Fruit fly (Drosophila melanogaster) whole organism, embryonic: Measurements from ENCODE around the gene CG9107.

ENCODE experiments used
- Ada2b ChIP-seq: fragments of 200-800 bp; sonication (Bioruptor generic); IDR thresholded peaks from 2 replicates; pipeline ENCODE4 v1.3.6; 2022; ENCODE audit warnings: missing biosample characterization, missing genetic modification characterization
- Atf6 ChIP-seq: fragments of 200-800 bp; sonication (Bioruptor generic); IDR thresholded peaks from 2 replicates; pipeline ENCODE4 v1.3.6; 2022; ENCODE audit warnings: missing biosample characterization, missing genetic modification characterization
- Bteb2 ChIP-seq: fragments of 200-800 bp; sonication (Bioruptor generic); optimal IDR thresholded peaks from 2 replicates; lab custom pipeline; 2016; ENCODE audit warnings: missing biosample characterization, missing genetic modification characterization
- C15 ChIP-seq: fragments of 200-800 bp; sonication (Bioruptor generic); IDR thresholded peaks from 3 replicates; pipeline ENCODE4 v1.3.6; 2022; ENCODE audit warnings: missing biosample characterization, missing genetic modification characterization
- CG10462 ChIP-seq: fragments of 200-800 bp; sonication (Bioruptor generic); optimal IDR thresholded peaks from 2 replicates; lab custom pipeline; 2016; ENCODE audit warnings: missing biosample characterization, missing genetic modification characterization
- CG10543 ChIP-seq: fragments of 200-800 bp; sonication (Bioruptor generic); optimal IDR thresholded peaks from 3 replicates; lab custom pipeline; 2017; ENCODE audit warnings: missing biosample characterization, mild to moderate bottlenecking, missing genetic modification characterization, moderate library complexity
- CG12236 ChIP-seq: fragments of 200-800 bp; sonication (Bioruptor generic); optimal IDR thresholded peaks from 2 replicates; lab custom pipeline; 2016; ENCODE audit warnings: missing biosample characterization, missing genetic modification characterization
- CG12744 ChIP-seq: fragments of 200-800 bp; sonication (Bioruptor generic); optimal IDR thresholded peaks from 2 replicates; lab custom pipeline; 2016; ENCODE audit warnings: missing biosample characterization, missing genetic modification characterization
- CG13296 ChIP-seq: fragments of 200-800 bp; sonication (Bioruptor generic); optimal IDR thresholded peaks from 3 replicates; lab custom pipeline; 2018; ENCODE audit warnings: missing biosample characterization, mild to moderate bottlenecking, missing genetic modification characterization
- CG14441 ChIP-seq: fragments of 200-800 bp; sonication (Bioruptor generic); IDR thresholded peaks from 2 replicates; pipeline ENCODE4 v1.3.6; 2022; ENCODE audit warnings: missing biosample characterization, missing genetic modification characterization
- CG14965 ChIP-seq: fragments of 200-800 bp; sonication (Bioruptor generic); optimal IDR thresholded peaks from 2 replicates; lab custom pipeline; 2016; ENCODE audit warnings: missing biosample characterization, missing genetic modification characterization, borderline replicate concordance
- CG15696 ChIP-seq: fragments of 200-800 bp; sonication (Bioruptor generic); optimal IDR thresholded peaks from 2 replicates; lab custom pipeline; 2019; ENCODE audit warnings: missing biosample characterization, mild to moderate bottlenecking, missing genetic modification characterization, moderate library complexity
- CG17361 ChIP-seq: fragments of 200-800 bp; sonication (Bioruptor generic); IDR thresholded peaks from 3 replicates; pipeline ENCODE4 v1.3.6; 2022; ENCODE audit warnings: missing biosample characterization, missing genetic modification characterization
- CG17829 ChIP-seq: fragments of 200-800 bp; optimal IDR thresholded peaks from 2 replicates; lab custom pipeline; 2019; ENCODE audit warnings: missing biosample characterization, mild to moderate bottlenecking, missing genetic modification characterization, moderate library complexity
- CG17912 ChIP-seq: fragments of 200-800 bp; sonication (Bioruptor generic); optimal IDR thresholded peaks from 2 replicates; lab custom pipeline; 2018; ENCODE audit warnings: missing biosample characterization, mild to moderate bottlenecking, missing genetic modification characterization
- CG18619 ChIP-seq: fragments of 200-800 bp; sonication (Bioruptor generic); optimal IDR thresholded peaks from 3 replicates; lab custom pipeline; 2017; ENCODE audit warnings: missing biosample characterization, mild to moderate bottlenecking, missing genetic modification characterization
- CG2129 ChIP-seq: fragments of 200-800 bp; sonication (Bioruptor generic); IDR thresholded peaks from 2 replicates; pipeline ENCODE4 v1.3.6; 2022; ENCODE audit warnings: missing biosample characterization, missing genetic modification characterization; ENCODE audit not compliant: partially characterized antibody
- CG31224 ChIP-seq: fragments of 200-800 bp; sonication (Bioruptor generic); IDR thresholded peaks from 2 replicates; pipeline ENCODE4 v1.3.6; 2022; ENCODE audit warnings: missing biosample characterization, missing genetic modification characterization
- CG3163 ChIP-seq: fragments of 200-800 bp; sonication (Bioruptor generic); optimal IDR thresholded peaks from 3 replicates; lab custom pipeline; 2016; ENCODE audit warnings: missing biosample characterization, missing genetic modification characterization
- CG33213 ChIP-seq: fragments of 200-800 bp; sonication (Bioruptor generic); optimal IDR thresholded peaks from 3 replicates; lab custom pipeline; 2016; ENCODE audit warnings: missing biosample characterization, missing genetic modification characterization
- CG3847 ChIP-seq: fragments of 200-800 bp; sonication (Bioruptor generic); IDR thresholded peaks from 2 replicates; pipeline ENCODE4 v1.3.6; 2022; ENCODE audit warnings: missing biosample characterization, missing genetic modification characterization
- CG4282 ChIP-seq: fragments of 200-800 bp; sonication (Bioruptor generic); optimal IDR thresholded peaks from 2 replicates; lab custom pipeline; 2016; ENCODE audit warnings: missing biosample characterization, missing genetic modification characterization
- CG4360 ChIP-seq: fragments of 200-800 bp; sonication (Bioruptor generic); IDR thresholded peaks from 2 replicates; pipeline ENCODE4 v1.3.6; 2022; ENCODE audit warnings: missing biosample characterization, missing genetic modification characterization
- CG6813 ChIP-seq: fragments of 200-800 bp; sonication (Bioruptor generic); optimal IDR thresholded peaks from 2 replicates; lab custom pipeline; 2017; ENCODE audit warnings: missing biosample characterization, missing genetic modification characterization, mild to moderate bottlenecking, moderate library complexity, missing genetic modification reagents
- CG6854 ChIP-seq: fragments of 200-800 bp; sonication (Bioruptor generic); optimal IDR thresholded peaks from 3 replicates; lab custom pipeline; 2017; ENCODE audit warnings: missing biosample characterization, mild to moderate bottlenecking, missing genetic modification characterization
- CG7372 ChIP-seq: fragments of 200-800 bp; sonication (Bioruptor generic); IDR thresholded peaks from 2 replicates; pipeline ENCODE4 v1.3.6; 2022; ENCODE audit warnings: missing biosample characterization, missing genetic modification characterization
- Dp ChIP-seq: fragments of 200-800 bp; sonication (Bioruptor generic); optimal IDR thresholded peaks from 2 replicates; lab custom pipeline; 2018; ENCODE audit warnings: missing biosample characterization, mild to moderate bottlenecking, missing genetic modification characterization, moderate library complexity
- Fer2 ChIP-seq: fragments of 200-800 bp; sonication (Bioruptor generic); optimal IDR thresholded peaks from 2 replicates; lab custom pipeline; 2018; ENCODE audit warnings: missing biosample characterization, mild to moderate bottlenecking, missing genetic modification characterization, moderate library complexity
- Hr3 ChIP-seq: fragments of 200-800 bp; sonication (Bioruptor generic); optimal IDR thresholded peaks from 3 replicates; lab custom pipeline; 2016; ENCODE audit warnings: missing biosample characterization, missing genetic modification characterization
- NK7.1 ChIP-seq: fragments of 200-800 bp; sonication (Bioruptor generic); optimal IDR thresholded peaks from 3 replicates; lab custom pipeline; 2016; ENCODE audit warnings: missing biosample characterization, missing genetic modification characterization
- Opbp ChIP-seq: fragments of 200-800 bp; sonication (Bioruptor generic); IDR thresholded peaks from 3 replicates; pipeline ENCODE4 v1.3.6; 2022; ENCODE audit warnings: missing biosample characterization, missing genetic modification characterization; ENCODE audit not compliant: partially characterized antibody
- Ptx1 ChIP-seq: fragments of 200-800 bp; sonication (Bioruptor generic); IDR thresholded peaks from 2 replicates; pipeline ENCODE4 v1.3.6; 2022; ENCODE audit warnings: missing biosample characterization, missing genetic modification characterization
- Sox100B ChIP-seq: fragments of 200-800 bp; sonication (Bioruptor generic); optimal IDR thresholded peaks from 3 replicates; lab custom pipeline; 2018; ENCODE audit warnings: missing biosample characterization, mild to moderate bottlenecking, missing genetic modification characterization
- amos ChIP-seq: fragments of 200-800 bp; sonication (Bioruptor generic); IDR thresholded peaks from 2 replicates; pipeline ENCODE4 v1.3.6; 2022; ENCODE audit warnings: missing biosample characterization, missing genetic modification characterization; ENCODE audit not compliant: partially characterized antibody
- bowl ChIP-seq: fragments of 200-800 bp; sonication (Bioruptor generic); IDR thresholded peaks from 2 replicates; pipeline ENCODE4 v1.3.6; 2022; ENCODE audit warnings: missing biosample characterization, missing genetic modification characterization
- cas ChIP-seq: fragments of 200-800 bp; sonication (Bioruptor generic); IDR thresholded peaks from 2 replicates; pipeline ENCODE4 v1.3.6; 2022; ENCODE audit warnings: missing biosample characterization, missing genetic modification characterization
- cg ChIP-seq: fragments of 200-800 bp; sonication (Bioruptor generic); optimal IDR thresholded peaks from 3 replicates; lab custom pipeline; 2019; ENCODE audit warnings: missing biosample characterization, mild to moderate bottlenecking, missing genetic modification characterization, moderate library complexity
- chm ChIP-seq: fragments of 200-800 bp; sonication (Bioruptor generic); IDR thresholded peaks from 2 replicates; pipeline ENCODE4 v1.3.6; 2022; ENCODE audit warnings: missing biosample characterization, missing genetic modification characterization
- esg ChIP-seq: fragments of 200-800 bp; sonication (Bioruptor generic); conservative IDR thresholded peaks from 2 replicates; pipeline ENCODE4 v1.3.6; 2022; ENCODE audit warnings: missing biosample characterization, missing genetic modification characterization
- gce ChIP-seq: fragments of 200-800 bp; sonication (Bioruptor generic); IDR thresholded peaks from 3 replicates; pipeline ENCODE4 v1.3.6; 2022; ENCODE audit warnings: missing biosample characterization, missing genetic modification characterization
- gcm2 ChIP-seq: fragments of 200-800 bp; sonication (Bioruptor generic); optimal IDR thresholded peaks from 2 replicates; lab custom pipeline; 2016; ENCODE audit warnings: missing biosample characterization, missing genetic modification characterization
- grn ChIP-seq: fragments of 200-800 bp; sonication (Bioruptor generic); optimal IDR thresholded peaks from 3 replicates; lab custom pipeline; 2017; ENCODE audit warnings: missing biosample characterization, missing genetic modification characterization
- nmo ChIP-seq: fragments of 200-800 bp; sonication (Bioruptor generic); optimal IDR thresholded peaks from 2 replicates; lab custom pipeline; 2018; ENCODE audit warnings: missing biosample characterization, mild to moderate bottlenecking, missing genetic modification characterization, moderate library complexity
- otp ChIP-seq: fragments of 200-800 bp; sonication (Bioruptor generic); IDR thresholded peaks from 3 replicates; pipeline ENCODE4, ENCODE4 v1.3.6; 2022; ENCODE audit warnings: missing biosample characterization, missing genetic modification characterization
- pan ChIP-seq, 4 experiments: fragments of >200 bp in 3 of 4; fragments of 200-800 bp in 1 of 4; sonication (Bioruptor generic) in 1 of 4; optimal IDR thresholded peaks in 3 of 4; IDR thresholded peaks in 1 of 4; 2 replicates each; pipeline versions ENCODE4 v1.3.6 to Lab custom; 2017 to 2022; ENCODE audit warnings: missing biosample characterization in 2 of 4, missing genetic modification characterization in 2 of 4, mixed read lengths in 1 of 4
- pzg ChIP-seq: fragments of 200-800 bp; sonication (Bioruptor generic); optimal IDR thresholded peaks from 3 replicates; lab custom pipeline; 2018; ENCODE audit warnings: missing biosample characterization, mild to moderate bottlenecking, missing genetic modification characterization, moderate library complexity
- ro ChIP-seq: fragments of 200-800 bp; sonication (Bioruptor generic); IDR thresholded peaks from 2 replicates; pipeline ENCODE4 v1.3.6; 2022; ENCODE audit warnings: missing biosample characterization, missing genetic modification characterization
- stwl ChIP-seq: fragments of 200-800 bp; sonication (Bioruptor generic); optimal IDR thresholded peaks from 3 replicates; lab custom pipeline; 2018; ENCODE audit warnings: missing biosample characterization, mild to moderate bottlenecking, missing genetic modification characterization, moderate library complexity
- tin ChIP-seq: fragments of 200-800 bp; sonication (Bioruptor generic); optimal IDR thresholded peaks from 3 replicates; lab custom pipeline; 2016; ENCODE audit warnings: missing biosample characterization, missing genetic modification characterization
- z ChIP-seq: fragments of 200-800 bp; sonication (Bioruptor generic); IDR thresholded peaks from 3 replicates; pipeline ENCODE4 v1.3.6; 2022; ENCODE audit warnings: missing biosample characterization, missing genetic modification characterization

The CG9107 gene

dm6 chr2L:6065823-6066222 lies 41.5 kb upstream of the CG9107 start, which contains the start of the genes Fbw5 and CG9147 (continued):
- peak; percentile 98 for TF ChIP-seq gcm2 (GFP tag; lab: Kevin White, UChicago)
- peak; percentile 100 for TF ChIP-seq nmo (GFP tag; lab: Kevin White, UChicago)
- peak; percentile 100 for TF ChIP-seq CG18619
- TF ChIP-seq CG15696 = peak; percentile 97
- peak; percentile 52; the same call in 1 of the 2 replicates for TF ChIP-seq amos (GFP tag; lab: Robert Waterston, UW)
- TF ChIP-seq Fer2 (tag; lab: Kevin White, UChicago) = peak; percentile 97
- TF ChIP-seq Opbp (GFP tag; lab: Robert Waterston, UW) = peak; percentile 57; the same call in 2 of the 3 replicates
- peak; percentile 100 for TF ChIP-seq CG10462 (GFP tag; lab: Kevin White, UChicago)
- TF ChIP-seq CG13296 (GFP tag; lab: Kevin White, UChicago) = peak; percentile 99
- peak; percentile 99 for TF ChIP-seq Bteb2 (GFP tag; lab: Kevin White, UChicago)
- TF ChIP-seq Atf6 (GFP tag; lab: Robert Waterston, UW) = peak; percentile 100
- TF ChIP-seq grn = peak; percentile 97
- TF ChIP-seq cg (GFP tag; lab: Kevin White, UChicago) = peak; percentile 11
- TF ChIP-seq Ada2b = peak; percentile 100
- TF ChIP-seq pan (optimal IDR thresholded peaks at IDR 0.05; lab: Kevin White, UChicago) = peak in 1 of 2 experiments; percentile 25
- peak; percentile 70 to 99 for TF ChIP-seq pan (GFP tag; optimal IDR thresholded peaks at IDR 0.05 in 1 of 2, IDR thresholded peaks at IDR 0.05 in 1 of 2)
- TF ChIP-seq C15 = peak; percentile 98
- TF ChIP-seq stwl (tag; lab: Kevin White, UChicago) = peak; percentile 88
- TF ChIP-seq gce = peak; percentile 99
- peak; percentile 100 for TF ChIP-seq Hr3 (GFP tag; lab: Kevin White, UChicago)
- peak; percentile 99 for TF ChIP-seq tin (GFP tag; lab: Kevin White, UChicago)
- TF ChIP-seq CG17912 (GFP tag; lab: Kevin White, UChicago) = peak; percentile 96
- peak; percentile 99 for TF ChIP-seq CG33213
- peak; percentile 99 for TF ChIP-seq cas (GFP tag; lab: Robert Waterston, UW)
- TF ChIP-seq otp (GFP tag; lab: Robert Waterston, UW) = peak; percentile 100
- peak; percentile 99 for TF ChIP-seq CG17829
- TF ChIP-seq CG4360 (GFP tag; lab: Robert Waterston, UW) = peak; percentile 93
- TF ChIP-seq CG7372 = peak; percentile 99
- peak; percentile 99 for TF ChIP-seq CG12744 (GFP tag; lab: Kevin White, UChicago)
- peak; percentile 99 for TF ChIP-seq CG17361
- TF ChIP-seq Ptx1 (GFP tag; lab: Robert Waterston, UW) = peak; percentile 100
- TF ChIP-seq CG2129 (GFP tag; lab: Robert Waterston, UW) = no peak
- peak; percentile 99 for TF ChIP-seq CG12236
- TF ChIP-seq CG3847 (GFP tag; lab: Robert Waterston, UW) = peak; percentile 99
- peak; percentile 98 for TF ChIP-seq bowl
- TF ChIP-seq NK7.1 (GFP tag; lab: Kevin White, UChicago) = peak; percentile 99
- TF ChIP-seq CG10543 (GFP tag; lab: Kevin White, UChicago) = peak; percentile 93
- peak; percentile 99 for TF ChIP-seq CG14441
- TF ChIP-seq ro (GFP tag; lab: Robert Waterston, UW) = peak; percentile 99
- peak; percentile 98 for TF ChIP-seq CG6813 (GFP tag; lab: Kevin White, UChicago)
- TF ChIP-seq pzg (GFP tag; lab: Kevin White, UChicago) = peak; percentile 71
- TF ChIP-seq Sox100B (GFP tag; lab: Kevin White, UChicago) = peak; percentile 99
- peak; percentile 62 for TF ChIP-seq Dp
- TF ChIP-seq CG14965 = peak; percentile 92
- TF ChIP-seq CG4282 = peak; percentile 98
- peak; percentile 95 for TF ChIP-seq CG3163 (GFP tag; lab: Kevin White, UChicago)
- peak; percentile 100 for TF ChIP-seq esg (GFP tag; lab: Robert Waterston, UW)
- peak; percentile 96 for TF ChIP-seq CG31224 (GFP tag; lab: Robert Waterston, UW)
- peak; percentile 100 for TF ChIP-seq chm (GFP tag; lab: Robert Waterston, UW)
- peak; percentile 86 for TF ChIP-seq z (GFP tag; lab: Robert Waterston, UW)
- peak; percentile 98 for TF ChIP-seq CG6854 (GFP tag; lab: Kevin White, UChicago)
